Worm (Caenorhabditis elegans) whole organism, mixed stage, embryonic: ENCODE results near the gene F11D11.22.
"Not testable (repeated sequence)": the region's sequence is repeated elsewhere in the genome, so short reads cannot be mapped to it uniquely, and the experiment has no call there.

Experiments used
- M03D4.4 ChIP-seq: sonication (generic microtip); optimal IDR thresholded peaks from 2 replicates; lab custom pipeline; 2017; ENCODE audit warnings: mild to moderate bottlenecking, missing genetic modification characterization, missing compliant biosample characterization
- bed-3 ChIP-seq: fragments of 200-800 bp; sonication (Bioruptor generic); optimal IDR thresholded peaks from 3 replicates; lab custom pipeline; 2018; ENCODE audit warnings: mild to moderate bottlenecking, missing genetic modification characterization, moderate library complexity, missing compliant biosample characterization
- blmp-1 ChIP-seq: fragments of 150-350 bp; optimal IDR thresholded peaks from 2 replicates; lab custom pipeline; 2014; ENCODE audit warnings: missing biosample characterization, missing genetic modification characterization
- ceh-39 ChIP-seq: fragments of 150-350 bp; optimal IDR thresholded peaks from 2 replicates; lab custom pipeline; 2014; ENCODE audit warnings: missing biosample characterization, missing genetic modification characterization
- ceh-43 ChIP-seq: fragments of 200-800 bp; sonication (Bioruptor generic); optimal IDR thresholded peaks from 2 replicates; lab custom pipeline; 2018; ENCODE audit warnings: mild to moderate bottlenecking, missing genetic modification characterization, moderate library complexity, missing compliant biosample characterization
- ceh-83 ChIP-seq: fragments of 200-800 bp; sonication (Bioruptor generic); optimal IDR thresholded peaks from 2 replicates; lab custom pipeline; 2018; ENCODE audit warnings: mild to moderate bottlenecking, missing genetic modification characterization, missing compliant biosample characterization
- ces-1 ChIP-seq: fragments of 150-350 bp; optimal IDR thresholded peaks from 2 replicates; lab custom pipeline; 2014; ENCODE audit warnings: missing biosample characterization, missing genetic modification reagents, missing genetic modification characterization
- cnd-1 ChIP-seq: fragments of 200-800 bp; sonication (Bioruptor generic); optimal IDR thresholded peaks from 2 replicates; lab custom pipeline; 2018; ENCODE audit warnings: mild to moderate bottlenecking, missing genetic modification characterization, missing compliant biosample characterization
- drap-1 ChIP-seq: fragments of 200-800 bp; sonication (Bioruptor generic); optimal IDR thresholded peaks from 3 replicates; lab custom pipeline; 2018; ENCODE audit warnings: mild to moderate bottlenecking, missing genetic modification characterization, missing compliant biosample characterization
- elt-1 ChIP-seq: sonication (generic microtip); optimal IDR thresholded peaks from 2 replicates; lab custom pipeline; 2017; ENCODE audit warnings: missing genetic modification characterization, mild to moderate bottlenecking, missing compliant biosample characterization, antibody characterized with exemption, moderate library complexity, borderline replicate concordance; ENCODE audit not compliant: insufficient read depth
- elt-3 ChIP-seq: fragments of 150-350 bp; optimal IDR thresholded peaks from 2 replicates; lab custom pipeline; 2014; ENCODE audit warnings: missing biosample characterization, missing genetic modification characterization
- flh-1 ChIP-seq: fragments of 200-800 bp; sonication (Bioruptor generic); optimal IDR thresholded peaks from 2 replicates; lab custom pipeline; 2018; ENCODE audit warnings: mild to moderate bottlenecking, missing genetic modification characterization, moderate library complexity, missing compliant biosample characterization
- ham-2 ChIP-seq: fragments of 200-800 bp; sonication (Bioruptor generic); optimal IDR thresholded peaks from 2 replicates; lab custom pipeline; 2018; ENCODE audit warnings: mild to moderate bottlenecking, missing genetic modification characterization, missing compliant biosample characterization
- hlh-1 ChIP-seq: fragments of 150-350 bp; optimal IDR thresholded peaks from 2 replicates; lab custom pipeline; 2014; ENCODE audit warnings: missing biosample characterization, missing genetic modification reagents, missing genetic modification characterization
- lin-13 ChIP-seq: fragments of 150-350 bp; optimal IDR thresholded peaks from 2 replicates; lab custom pipeline; 2014; ENCODE audit warnings: missing biosample characterization, missing genetic modification characterization
- lin-32 ChIP-seq: fragments of 200-800 bp; sonication (Bioruptor generic); optimal IDR thresholded peaks from 2 replicates; lab custom pipeline; 2018; ENCODE audit warnings: mild to moderate bottlenecking, missing genetic modification characterization, missing compliant biosample characterization
- lsy-2 ChIP-seq: fragments of 150-350 bp; optimal IDR thresholded peaks from 2 replicates; lab custom pipeline; 2014; ENCODE audit warnings: missing biosample characterization, missing genetic modification characterization
- mab-5 ChIP-seq: fragments of 150-350 bp; optimal IDR thresholded peaks from 2 replicates; lab custom pipeline; 2014; ENCODE audit warnings: missing biosample characterization, missing genetic modification characterization
- mep-1 ChIP-seq: fragments of 150-350 bp; optimal IDR thresholded peaks from 2 replicates; lab custom pipeline; 2017; ENCODE audit warnings: missing biosample characterization, missing genetic modification reagents, missing genetic modification characterization, inconsistent platforms
- mls-2 ChIP-seq: sonication (generic microtip); optimal IDR thresholded peaks from 2 replicates; lab custom pipeline; 2016; ENCODE audit warnings: mild to moderate bottlenecking, missing genetic modification characterization, moderate library complexity, missing compliant biosample characterization
- nhr-12 ChIP-seq: fragments of 150-350 bp; optimal IDR thresholded peaks from 2 replicates; lab custom pipeline; 2014; ENCODE audit warnings: missing biosample characterization, missing genetic modification characterization
- nhr-2 ChIP-seq: fragments of 150-350 bp; optimal IDR thresholded peaks from 2 replicates; lab custom pipeline; 2014; ENCODE audit warnings: missing biosample characterization, missing genetic modification characterization
- nhr-237 ChIP-seq: fragments of 150-350 bp; optimal IDR thresholded peaks from 2 replicates; lab custom pipeline; 2014; ENCODE audit warnings: missing biosample characterization, missing genetic modification characterization
- nhr-28 ChIP-seq: fragments of 150-350 bp; optimal IDR thresholded peaks from 2 replicates; lab custom pipeline; 2014; ENCODE audit warnings: missing biosample characterization, missing genetic modification characterization
- nhr-76 ChIP-seq: sonication (generic microtip); optimal IDR thresholded peaks from 2 replicates; lab custom pipeline; 2017; ENCODE audit warnings: missing biosample characterization, missing genetic modification characterization
- pha-4 ChIP-seq: fragments of 150-350 bp; optimal IDR thresholded peaks from 2 replicates; lab custom pipeline; 2018; ENCODE audit warnings: missing biosample characterization, missing genetic modification reagents, missing genetic modification characterization
- sem-2 ChIP-seq: fragments of 200-800 bp; sonication (Bioruptor generic); optimal IDR thresholded peaks from 2 replicates; lab custom pipeline; 2018; ENCODE audit warnings: mild to moderate bottlenecking, missing genetic modification characterization, missing compliant biosample characterization
- snpc-4 ChIP-seq: fragments of 150-350 bp; optimal IDR thresholded peaks from 2 replicates; lab custom pipeline; 2014; ENCODE audit warnings: missing biosample characterization, missing genetic modification characterization
- tbx-8 ChIP-seq: fragments of 200-800 bp; sonication (Bioruptor generic); optimal IDR thresholded peaks from 2 replicates; lab custom pipeline; 2018; ENCODE audit warnings: mild to moderate bottlenecking, missing genetic modification characterization, moderate library complexity, missing compliant biosample characterization
- unc-120 ChIP-seq: sonication (generic microtip); optimal IDR thresholded peaks from 2 replicates; lab custom pipeline; 2017; ENCODE audit warnings: missing genetic modification characterization, missing compliant biosample characterization; ENCODE audit not compliant: poor library complexity, severe bottlenecking
- unc-39 ChIP-seq: fragments of 150-350 bp; optimal IDR thresholded peaks from 2 replicates; lab custom pipeline; 2014; ENCODE audit warnings: missing biosample characterization, missing genetic modification characterization
- zip-8 ChIP-seq: fragments of 150-350 bp; optimal IDR thresholded peaks from 2 replicates; lab custom pipeline; 2014; ENCODE audit warnings: missing biosample characterization, missing genetic modification characterization
- ztf-11 ChIP-seq: fragments of 150-350 bp; optimal IDR thresholded peaks from 2 replicates; lab custom pipeline; 2014; ENCODE audit warnings: missing biosample characterization, missing genetic modification characterization

F11D11.22 gene

ce11 chrV:18762044-18762443, at the start of gene F11D11.22:
F11D11.22 (plus strand) TSS chrV:18762344.
- TF ChIP-seq bed-3; nhr-12 (tag; lab: Kevin White, UChicago); hlh-1 (tag; lab: Kevin White, UChicago): not testable (repeated sequence)
- TF ChIP-seq, all 35 proteins: peak for 0; not testable (repeated sequence) for 35

ce11 chrV:18719412-18719811, 42.7 kb upstream of the F11D11.22 start:
- no peak for TF ChIP-seq unc-120
- TF ChIP-seq mls-2 (tag; lab: Kevin White, UChicago) = no peak
- TF ChIP-seq lin-32 (GFP tag; lab: Kevin White, UChicago) = no peak
- no peak for TF ChIP-seq nhr-76 (tag; lab: Kevin White, UChicago)
- no peak for TF ChIP-seq nhr-2 (tag; lab: Kevin White, UChicago)

- peak; percentile 78 for TF ChIP-seq tbx-8 (GFP tag; lab: Kevin White, UChicago)
- peak; percentile 63 for TF ChIP-seq cnd-1 (tag; lab: Kevin White, UChicago)
- TF ChIP-seq hlh-1 (tag; lab: Kevin White, UChicago) = peak; percentile 4
- peak; percentile 48 for TF ChIP-seq unc-39 (tag; lab: Kevin White, UChicago)
- no peak for TF ChIP-seq zip-8
- peak; percentile 40 for TF ChIP-seq mls-2 (tag; lab: Kevin White, UChicago)
- TF ChIP-seq M03D4.4 (tag; lab: Kevin White, UChicago) = peak; percentile 28
- no peak for TF ChIP-seq flh-1 (GFP tag; lab: Kevin White, UChicago)
These were observed 42.1 kb upstream of the F11D11.22 start, which contains the start of gene Y17D7C.2 for ce11 chrV:18719956-18720489. Y17D7C.2 (minus strand) TSS chrV:18719987.

ce11 chrV:18721873-18722272, 40.3 kb upstream of the F11D11.22 start:
- TF ChIP-seq nhr-237 (tag; lab: Kevin White, UChicago) = no peak
- no peak for TF ChIP-seq hlh-1 (tag; lab: Kevin White, UChicago)
- TF ChIP-seq mab-5 = no peak
- no peak for TF ChIP-seq sem-2 (GFP tag; lab: Kevin White, UChicago)
- no peak for TF ChIP-seq flh-1 (GFP tag; lab: Kevin White, UChicago)
- TF ChIP-seq blmp-1 = no peak
- TF ChIP-seq bed-3 = no peak
- no peak for TF ChIP-seq mep-1 (tag; lab: Kevin White, UChicago)
- TF ChIP-seq ham-2 (GFP tag; lab: Kevin White, UChicago) = no peak
- no peak for TF ChIP-seq ceh-39 (tag; lab: Kevin White, UChicago)
- TF ChIP-seq unc-120 = no peak
- TF ChIP-seq, all 35 proteins: peak for 0

- TF ChIP-seq M03D4.4 (tag; lab: Kevin White, UChicago) (no peak), lin-32 (GFP tag; lab: Kevin White, UChicago) (no peak), unc-39 (tag; lab: Kevin White, UChicago) (no peak), cnd-1 (tag; lab: Kevin White, UChicago) (no peak), ces-1 (GFP tag; lab: Kevin White, UChicago) (no peak), nhr-237 (tag; lab: Kevin White, UChicago) (no peak), bed-3 (no peak), nhr-12 (tag; lab: Kevin White, UChicago) (no peak), lin-13 (tag; lab: Kevin White, UChicago) (no peak)
These were observed 39.4 kb upstream of the F11D11.22 start for ce11 chrV:18722510-18723299.

- no peak for TF ChIP-seq zip-8
- no peak for TF ChIP-seq ceh-83 (GFP tag; lab: Kevin White, UChicago)
- TF ChIP-seq lin-32 (GFP tag; lab: Kevin White, UChicago) = peak; percentile 3
- TF ChIP-seq nhr-2 (tag; lab: Kevin White, UChicago) = peak; percentile 83
- no peak for TF ChIP-seq ham-2 (GFP tag; lab: Kevin White, UChicago)
- TF ChIP-seq lin-13 (tag; lab: Kevin White, UChicago) = peak; percentile 86
- TF ChIP-seq drap-1 (GFP tag; lab: Kevin White, UChicago) = no peak
- TF ChIP-seq ceh-39 (tag; lab: Kevin White, UChicago) = peak; percentile 99
- no peak for TF ChIP-seq bed-3
- TF ChIP-seq cnd-1 (tag; lab: Kevin White, UChicago) = peak; percentile 50
- no peak for TF ChIP-seq tbx-8 (GFP tag; lab: Kevin White, UChicago)
- TF ChIP-seq unc-39 (tag; lab: Kevin White, UChicago) = no peak
- TF ChIP-seq nhr-12 (tag; lab: Kevin White, UChicago) = no peak
- TF ChIP-seq nhr-237 (tag; lab: Kevin White, UChicago) = peak; percentile 93
- peak; percentile 13 for TF ChIP-seq elt-3 (tag; lab: Kevin White, UChicago)
- no peak for TF ChIP-seq sem-2 (GFP tag; lab: Kevin White, UChicago)
- TF ChIP-seq mls-2 (tag; lab: Kevin White, UChicago) = peak; percentile 24
- peak; percentile 22 for TF ChIP-seq ztf-11 (tag; lab: Kevin White, UChicago)
- TF ChIP-seq M03D4.4 (tag; lab: Kevin White, UChicago) = no peak
- TF ChIP-seq mab-5 = peak; percentile 86
- peak; percentile 97 for TF ChIP-seq pha-4 (tag; lab: Kevin White, UChicago)
- TF ChIP-seq nhr-76 (tag; lab: Kevin White, UChicago) = no peak
- no peak for TF ChIP-seq flh-1 (GFP tag; lab: Kevin White, UChicago)
- peak; percentile 52 for TF ChIP-seq unc-120
- peak; percentile 80 for TF ChIP-seq mep-1 (tag; lab: Kevin White, UChicago)
- no peak for TF ChIP-seq elt-1 (tag; lab: Kevin White, UChicago)
- TF ChIP-seq snpc-4 (tag; lab: Kevin White, UChicago) = no peak
- TF ChIP-seq lsy-2 = peak; percentile 89
- TF ChIP-seq ceh-43 (GFP tag; lab: Kevin White, UChicago) = no peak
- TF ChIP-seq nhr-28 (tag; lab: Kevin White, UChicago) = no peak
These were observed 38.5 kb upstream of the F11D11.22 start for ce11 chrV:18723604-18724003.
